Worm (Caenorhabditis elegans): ENCODE data around the gene drh-1.

DNA sequence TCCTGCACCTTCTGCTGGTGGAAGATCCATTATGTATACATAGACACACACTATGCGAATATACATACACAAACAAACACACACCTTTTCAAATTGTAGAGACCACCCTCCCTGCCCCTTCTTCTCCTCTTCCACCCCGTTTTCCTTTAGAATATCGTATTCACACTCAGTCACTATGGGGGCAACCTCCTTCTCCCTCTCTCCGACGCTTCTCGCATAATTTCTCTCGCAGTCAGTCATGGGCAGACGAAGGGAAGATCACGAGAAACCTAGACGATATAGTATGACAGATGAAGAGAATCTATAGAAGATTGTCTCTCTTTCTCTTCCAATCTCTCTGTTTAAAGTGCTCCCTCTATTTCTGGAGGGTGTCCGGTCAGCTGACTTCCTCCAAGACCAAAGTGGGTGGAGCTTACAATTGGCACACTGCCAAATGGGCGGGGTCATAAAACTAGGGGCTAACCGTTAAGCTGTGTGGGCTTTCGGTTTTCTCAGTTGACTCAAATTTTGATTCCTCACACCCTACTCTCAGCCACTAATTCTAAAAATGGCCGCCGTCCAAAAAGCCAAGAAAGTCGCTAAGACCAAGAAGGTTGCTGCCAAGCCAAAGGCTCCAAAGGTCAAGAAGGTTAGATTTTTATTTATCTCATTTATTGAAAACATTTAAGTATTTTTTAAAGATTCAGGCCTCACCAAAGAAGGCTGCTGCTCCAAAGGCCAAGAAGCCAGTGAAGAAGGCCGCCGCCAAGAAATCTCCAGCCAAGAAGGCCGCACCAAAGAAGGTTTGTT is 32.9 kb upstream of the drh-1 start, which contains the start of gene hil-7:
- peak in 1 of 2 experiments; percentile 70 for TF ChIP-seq unc-62 (GFP tag; optimal IDR thresholded peaks at IDR 0.05 in 1 of 2)
- TF ChIP-seq unc-62 (tag; optimal IDR thresholded peaks at IDR 0.05), result no peak
- TF ChIP-seq zag-1 (tag; optimal IDR thresholded peaks at IDR 0.05), result no peak
- no peak for TF ChIP-seq fos-1 (tag; optimal IDR thresholded peaks at IDR 0.05)
- no peak for TF ChIP-seq ama-1 (optimal IDR thresholded peaks at IDR 0.05)
- TF ChIP-seq egl-43 (GFP tag; IDR thresholded peaks at IDR 0.05), result no peak
- no peak for TF ChIP-seq F37D6.2 (tag; optimal IDR thresholded peaks at IDR 0.05)

All from whole organism, L4 larva.